Worm (Caenorhabditis elegans): ENCODE measurements around the gene klc-1.
A peak's percentile ranks its signal among the peaks of the same experiment; 100 is the strongest.

- no peak for TF ChIP-seq nhr-11 (tag; optimal IDR thresholded peaks at IDR 0.05)
- peak; percentile 79 for TF ChIP-seq unc-62 (GFP tag; optimal IDR thresholded peaks at IDR 0.05)
- no peak for TF ChIP-seq nhr-21 (tag; optimal IDR thresholded peaks at IDR 0.05)
These were observed 15.2 kb upstream of the klc-1 start for ce11 chrIV:11068314-11068713.

Measured in whole organism, L2 larva.